Worm (Caenorhabditis elegans): ENCODE results near the gene sucl-1.
A peak's percentile ranks its signal among the peaks of the same experiment; 100 is the strongest.

The sucl-1 gene

ce11 chrX:14704933-14705332, 48.9 kb upstream of the sucl-1 start:
- TF ChIP-seq ztf-4 (tag; optimal IDR thresholded peaks at IDR 0.05) = no peak
- peak; percentile 31 for TF ChIP-seq snpc-4 (tag; optimal IDR thresholded peaks at IDR 0.05)
- TF ChIP-seq skn-1 (tag; optimal IDR thresholded peaks at IDR 0.05) = no peak

ce11 chrX:14706698-14707285, 47.0 kb upstream of the sucl-1 start, which contains the start of gene tmem-184:
TSS of gene tmem-184 (minus strand) at chrX:14706861.
- TF ChIP-seq sem-4 (tag; optimal IDR thresholded peaks at IDR 0.05) = no peak
- no peak for TF ChIP-seq nhr-12 (tag; optimal IDR thresholded peaks at IDR 0.05)
- TF ChIP-seq unc-55 (GFP tag; optimal IDR thresholded peaks at IDR 0.05) = no peak
- no peak for TF ChIP-seq ztf-4 (tag; optimal IDR thresholded peaks at IDR 0.05)
- TF ChIP-seq lsy-2 (tag; optimal IDR thresholded peaks at IDR 0.05) = peak in 1 of 2 experiments; percentile 4
- TF ChIP-seq egl-27 (tag; optimal IDR thresholded peaks at IDR 0.05) = no peak
- no peak for TF ChIP-seq nhr-25 (tag; optimal IDR thresholded peaks at IDR 0.05)
- TF ChIP-seq ceh-82 (tag; optimal IDR thresholded peaks at IDR 0.05) = no peak
- peak; percentile 89 for TF ChIP-seq fos-1 (tag; optimal IDR thresholded peaks at IDR 0.05)
- TF ChIP-seq elt-1 (tag; optimal IDR thresholded peaks at IDR 0.05) = no peak
- no peak for TF ChIP-seq skn-1 (tag; optimal IDR thresholded peaks at IDR 0.05)
- TF ChIP-seq lin-39 (tag; optimal IDR thresholded peaks at IDR 0.05) = no peak
- no peak for TF ChIP-seq elt-3 (tag; optimal IDR thresholded peaks at IDR 0.05)
- no peak for TF ChIP-seq unc-62 (GFP tag; optimal IDR thresholded peaks at IDR 0.05)
- no peak for TF ChIP-seq lin-13 (GFP tag; optimal IDR thresholded peaks at IDR 0.05)
- TF ChIP-seq ztf-11 (tag; optimal IDR thresholded peaks at IDR 0.05) = no peak
- TF ChIP-seq F13H6.1 (tag; optimal IDR thresholded peaks at IDR 0.05) = peak; percentile 7
- TF ChIP-seq alr-1 (tag; optimal IDR thresholded peaks at IDR 0.05) = no peak
- TF ChIP-seq R02D3.7 (tag; optimal IDR thresholded peaks at IDR 0.05) = no peak
- TF ChIP-seq dmd-4 (tag; optimal IDR thresholded peaks at IDR 0.05) = no peak
- no peak for TF ChIP-seq mab-5 (tag; optimal IDR thresholded peaks at IDR 0.05)
- TF ChIP-seq nhr-6 (tag; optimal IDR thresholded peaks at IDR 0.05) = no peak
- no peak for TF ChIP-seq aly-2 (tag; optimal IDR thresholded peaks at IDR 0.05)
- no peak for TF ChIP-seq snpc-4 (tag; optimal IDR thresholded peaks at IDR 0.05)
- peak; percentile 22 for TF ChIP-seq C34F6.9 (tag; optimal IDR thresholded peaks at IDR 0.05)
- TF ChIP-seq crh-2 (tag; optimal IDR thresholded peaks at IDR 0.05) = peak; percentile 66
- TF ChIP-seq nhr-77 (tag; optimal IDR thresholded peaks at IDR 0.05) = no peak
- TF ChIP-seq sma-3 (GFP tag; optimal IDR thresholded peaks at IDR 0.05) = peak; percentile 1
- no peak for TF ChIP-seq ceh-16 (tag; optimal IDR thresholded peaks at IDR 0.05)
- TF ChIP-seq nhr-129 (tag; optimal IDR thresholded peaks at IDR 0.05) = peak; percentile 29
- no peak for TF ChIP-seq mbf-1 (tag; optimal IDR thresholded peaks at IDR 0.05)
- TF ChIP-seq gmeb-1 (tag; optimal IDR thresholded peaks at IDR 0.05) = no peak
- no peak for TF ChIP-seq zag-1 (tag; optimal IDR thresholded peaks at IDR 0.05)
- peak; percentile 70 for TF ChIP-seq sma-9 (GFP tag; optimal IDR thresholded peaks at IDR 0.05)
- no peak for TF ChIP-seq sma-9 (tag; optimal IDR thresholded peaks at IDR 0.05)
- TF ChIP-seq nhr-21 (tag; optimal IDR thresholded peaks at IDR 0.05) = peak; percentile 0
- no peak for TF ChIP-seq ama-1 (optimal IDR thresholded peaks at IDR 0.05)
- TF ChIP-seq blmp-1 (tag; optimal IDR thresholded peaks at IDR 0.05; ENCODE audit: insufficient read depth) = no peak
- no peak for TF ChIP-seq nhr-10 (tag; optimal IDR thresholded peaks at IDR 0.05)
- TF ChIP-seq nhr-237 (tag; optimal IDR thresholded peaks at IDR 0.05) = no peak
- TF ChIP-seq mdl-1 (tag; optimal IDR thresholded peaks at IDR 0.05) = no peak
- TF ChIP-seq nhr-11 (tag; optimal IDR thresholded peaks at IDR 0.05) = no peak
- no peak for TF ChIP-seq ZK546.5 (tag; optimal IDR thresholded peaks at IDR 0.05)
- TF ChIP-seq Y55F3AM.14 (GFP tag; optimal IDR thresholded peaks at IDR 0.05) = no peak
- TF ChIP-seq unc-39 (tag; optimal IDR thresholded peaks at IDR 0.05) = no peak
- TF ChIP-seq lin-11 (tag; optimal IDR thresholded peaks at IDR 0.05) = no peak
- no peak for TF ChIP-seq nhr-23 (tag; optimal IDR thresholded peaks at IDR 0.05)
- no peak for TF ChIP-seq peb-1 (tag; optimal IDR thresholded peaks at IDR 0.05)
- no peak for TF ChIP-seq ztf-1 (GFP tag; conservative IDR thresholded peaks at IDR 0.05)
